Worm (Caenorhabditis elegans) whole organism, early embryonic: ENCODE data around the gene F46C5.6.

Experiments used
- B0310.2 ChIP-seq: sonication (generic microtip); optimal IDR thresholded peaks from 2 replicates; lab custom pipeline; 2016; ENCODE audit warnings: mild to moderate bottlenecking, missing genetic modification characterization, missing compliant biosample characterization
- ama-1 ChIP-seq: fragments of 150-350 bp; optimal IDR thresholded peaks from 2 replicates; lab custom pipeline; 2014
- ceh-13 ChIP-seq: fragments of 200-800 bp; sonication (Bioruptor generic); optimal IDR thresholded peaks from 2 replicates; lab custom pipeline; 2018; ENCODE audit warnings: mild to moderate bottlenecking, missing genetic modification characterization, missing compliant biosample characterization
- ceh-36 ChIP-seq: sonication (generic microtip); optimal IDR thresholded peaks from 2 replicates; lab custom pipeline; 2016; ENCODE audit warnings: missing genetic modification characterization, inconsistent platforms, missing compliant biosample characterization
- flt-1 ChIP-seq: fragments of 200-800 bp; sonication (Bioruptor generic); IDR thresholded peaks from 2 replicates; pipeline ENCODE4 v1.3.6; 2022; ENCODE audit warnings: missing genetic modification characterization, missing compliant biosample characterization
- hmg-4 ChIP-seq: fragments of 200-800 bp; sonication (Bioruptor generic); optimal IDR thresholded peaks from 2 replicates; lab custom pipeline; 2018; ENCODE audit warnings: mild to moderate bottlenecking, missing genetic modification characterization, missing compliant biosample characterization
- pes-1 ChIP-seq: fragments of 200-800 bp; sonication (Bioruptor generic); IDR thresholded peaks from 2 replicates; pipeline ENCODE4 v1.3.6; 2022; ENCODE audit warnings: missing genetic modification reagents, missing genetic modification characterization, missing compliant biosample characterization
- scrt-1 ChIP-seq: fragments of 200-800 bp; sonication (Bioruptor generic); IDR thresholded peaks from 2 replicates; pipeline ENCODE4 v1.3.6; 2022; ENCODE audit warnings: missing genetic modification characterization, missing compliant biosample characterization
- tbx-37 ChIP-seq: fragments of 200-800 bp; sonication (Bioruptor generic); conservative IDR thresholded peaks from 2 replicates; pipeline ENCODE4 v1.3.6; 2022; ENCODE audit warnings: missing genetic modification reagents, missing genetic modification characterization, missing compliant biosample characterization
- tra-4 ChIP-seq: sonication (generic microtip); optimal IDR thresholded peaks from 2 replicates; lab custom pipeline; 2017; ENCODE audit warnings: missing genetic modification characterization, missing compliant biosample characterization

DNA sequence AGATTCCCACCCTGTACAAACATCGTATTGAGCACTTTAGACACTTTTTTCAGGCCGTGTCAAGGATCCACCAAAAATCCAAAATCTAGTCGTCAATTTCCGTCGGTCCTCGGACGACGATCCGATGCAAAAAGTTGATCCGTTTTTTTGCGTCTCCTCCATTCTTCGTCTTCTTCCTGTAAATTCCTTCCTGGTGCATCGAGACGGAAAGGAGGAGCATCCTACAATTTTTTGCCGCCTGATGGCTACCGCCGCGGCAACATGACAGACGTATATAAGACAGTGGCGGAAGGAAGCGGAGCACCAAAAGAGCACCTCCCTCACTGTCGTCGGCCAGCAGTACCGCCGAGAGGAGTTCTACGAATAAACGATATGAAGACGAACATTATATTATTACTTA is 43.5 kb downstream of the F46C5.6 start, which contains the start of gene appg-2:
- TF ChIP-seq tbx-37 (GFP tag; lab: Robert Waterston, UW) (no peak), flt-1 (GFP tag; lab: Robert Waterston, UW) (no peak), scrt-1 (GFP tag; lab: Robert Waterston, UW) (no peak), pes-1 (GFP tag; lab: Robert Waterston, UW) (no peak), hmg-4 (GFP tag; lab: Kevin White, UChicago) (no peak), ceh-13 (GFP tag; lab: Kevin White, UChicago) (no peak), ama-1 (lab: Kevin White, UChicago) (no peak), ceh-36 (tag; lab: Kevin White, UChicago) (no peak), B0310.2 (no peak), tra-4 (no peak)
